Worm (Caenorhabditis elegans) whole organism, L3 larva: ENCODE measurements around the gene T16A1.5.

ENCODE experiments used
- ceh-82 ChIP-seq: fragments of 150-350 bp; optimal IDR thresholded peaks from 2 replicates; lab custom pipeline; 2014; ENCODE audit warnings: missing biosample characterization, missing genetic modification characterization
- elt-3 ChIP-seq, 3 experiments: fragments of 150-350 bp in 1 of 3; sonication (generic microtip) in 2 of 3; optimal IDR thresholded peaks; 2 replicates in 2 of 3; 4 replicates in 1 of 3; lab custom pipeline; 2014 to 2017; ENCODE audit warnings: missing biosample characterization in 3 of 3, missing genetic modification characterization in 3 of 3
- eor-1 ChIP-seq, 2 experiments: fragments of 150-350 bp; optimal IDR thresholded peaks; 2 replicates each; lab custom pipeline; 2014 to 2018; ENCODE audit warnings: missing biosample characterization in 2 of 2, missing genetic modification characterization in 2 of 2
- nhr-11 ChIP-seq: fragments of 150-350 bp; optimal IDR thresholded peaks from 2 replicates; lab custom pipeline; 2014; ENCODE audit warnings: missing biosample characterization, missing genetic modification characterization
- nhr-77 ChIP-seq: fragments of 150-350 bp; optimal IDR thresholded peaks from 2 replicates; lab custom pipeline; 2014; ENCODE audit warnings: missing biosample characterization, missing genetic modification characterization
- pha-4 ChIP-seq: fragments of 150-350 bp; optimal IDR thresholded peaks from 2 replicates; lab custom pipeline; 2014; ENCODE audit warnings: missing biosample characterization, missing genetic modification reagents, missing genetic modification characterization

ce11 chrII:2058985-2059384 is 24.6 kb downstream of the T16A1.5 start, which contains the start of gene F07E5.5:
- TF ChIP-seq eor-1 (tag; optimal IDR thresholded peaks at IDR 0.05; lab: Kevin White, UChicago) (no peak), nhr-77 (no peak), elt-3 (tag; optimal IDR thresholded peaks at IDR 0.05; lab: Kevin White, UChicago) (no peak), nhr-11 (tag; lab: Kevin White, UChicago) (no peak), pha-4 (tag; lab: Kevin White, UChicago) (no peak), ceh-82 (tag; lab: Kevin White, UChicago) (no peak)
